Fruit fly (Drosophila melanogaster) whole organism, larva: ENCODE measurements around the gene Gclc.

ENCODE experiments used
- noc ChIP-seq: fragments of 200-800 bp; sonication (Bioruptor generic); optimal IDR thresholded peaks from 3 replicates; lab custom pipeline; 2019; ENCODE audit warnings: missing biosample characterization, mild to moderate bottlenecking, missing genetic modification characterization, moderate library complexity

Gclc gene

dm6 chrX:8107936-8108335 lies 8.0 kb downstream of the Gclc start:
- TF ChIP-seq noc (tag; lab: Kevin White, UChicago), result no peak

DNA sequence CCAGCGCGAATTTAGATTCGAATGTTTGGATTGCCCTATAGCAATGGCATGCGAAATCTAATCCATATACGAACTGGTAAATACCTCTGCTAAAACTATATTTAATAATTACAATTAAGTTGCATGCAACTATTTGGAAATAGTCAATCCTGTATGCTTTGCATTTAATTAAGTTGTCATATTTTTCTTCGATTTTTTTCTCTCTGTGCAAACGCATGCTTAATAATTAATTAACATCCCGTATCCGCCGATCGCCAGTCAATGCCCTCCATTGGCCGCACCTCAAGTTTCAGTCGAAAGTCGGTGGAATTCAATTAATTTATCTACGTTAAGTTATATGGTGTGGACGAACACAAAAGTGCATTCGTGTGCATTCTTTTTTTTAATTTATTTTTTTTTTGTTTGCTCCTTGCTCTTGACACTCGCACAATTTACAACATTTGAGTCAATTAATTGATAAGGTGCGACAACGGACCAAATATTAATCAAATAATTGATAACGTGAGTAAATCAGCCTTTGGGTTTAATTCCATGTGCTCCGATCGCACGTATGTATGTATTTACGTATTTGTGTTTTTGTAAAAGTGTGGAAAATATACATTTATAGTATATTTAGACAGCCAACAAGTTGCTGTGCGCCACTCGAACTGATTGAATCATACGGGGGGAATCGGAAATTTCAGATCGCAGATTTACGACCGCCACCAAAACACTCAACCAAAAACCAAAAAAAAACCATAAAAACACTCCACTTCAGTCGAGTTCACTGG lies 9.5 kb downstream of the Gclc start:
- peak; percentile 34 for TF ChIP-seq noc (tag; lab: Kevin White, UChicago)

- TF ChIP-seq noc (tag; lab: Kevin White, UChicago), result peak; percentile 92
Observed at dm6 chrX:8101479-8102198, 14.3 kb downstream of the Gclc start, which contains the start of gene CG2258. TSS of gene CG2258 (minus strand) at chrX:8102095.

- no peak for TF ChIP-seq noc (tag; lab: Kevin White, UChicago)
Observed at dm6 chrX:8100826-8101079, 15.2 kb downstream of the Gclc start.

DNA sequence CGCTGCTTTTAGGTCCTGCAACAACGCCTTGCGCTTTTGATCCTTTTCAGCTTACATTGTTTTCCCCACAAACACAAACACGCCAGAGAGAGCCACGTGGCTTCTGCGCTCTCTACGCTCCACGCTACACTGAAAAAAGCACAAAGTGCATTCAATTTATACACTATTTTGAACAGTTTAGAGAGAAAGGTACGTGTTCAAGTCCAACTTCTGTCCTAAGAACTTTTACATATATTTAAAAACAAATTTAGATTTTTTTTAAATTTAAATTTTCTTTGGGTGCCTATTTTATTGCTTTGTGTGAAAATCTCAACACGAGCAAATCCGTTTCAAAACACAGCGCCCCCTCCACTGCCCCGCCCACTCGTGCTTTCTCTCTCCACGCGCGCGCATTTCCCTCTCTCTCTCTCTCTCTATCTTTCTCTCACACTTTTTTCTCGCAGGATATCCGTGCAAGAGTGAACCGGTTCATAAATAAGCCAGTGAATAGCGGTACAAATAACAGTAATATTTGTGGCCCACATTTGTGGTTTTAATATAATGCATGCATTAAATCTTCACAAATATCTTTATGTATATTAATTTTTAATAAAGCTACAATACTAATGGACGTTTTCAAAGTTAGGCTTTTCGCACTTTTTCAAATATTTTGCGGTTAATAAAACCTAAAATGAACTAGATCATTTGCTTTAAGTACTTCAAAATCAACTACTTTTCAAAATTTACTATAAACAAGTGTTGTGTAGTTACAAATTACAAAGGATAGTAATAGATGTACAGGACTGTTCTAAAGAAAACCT lies 15.7 kb downstream of the Gclc start:
- TF ChIP-seq noc (tag; lab: Kevin White, UChicago), result peak; percentile 14

DNA sequence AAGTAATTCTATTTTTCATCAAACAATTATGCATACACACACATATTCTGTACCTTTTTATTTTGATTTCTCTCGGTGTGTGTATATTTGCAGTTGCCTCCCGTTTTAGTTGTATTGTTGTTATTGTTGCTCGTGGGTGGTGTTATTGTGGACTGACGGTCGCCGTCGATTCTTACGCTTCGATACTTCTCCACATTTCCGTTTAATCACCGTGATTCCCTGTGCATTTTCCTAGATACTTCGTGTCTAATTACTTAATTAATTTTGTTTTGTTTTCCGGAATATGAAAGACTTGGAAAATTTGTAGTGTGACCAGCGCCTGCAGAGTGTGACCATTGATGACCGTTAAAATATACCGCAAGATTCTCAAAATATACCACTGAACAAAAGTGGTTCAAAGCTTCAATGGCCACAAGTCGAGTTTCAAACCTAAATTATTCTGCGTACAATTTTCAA lies 22.2 kb downstream of the Gclc start, which contains the start of gene UbcE2H:
Gene UbcE2H, minus strand, starts transcription at position 343 of the 456 bp plus-strand sequence.
- no peak for TF ChIP-seq noc (tag; lab: Kevin White, UChicago)

DNA sequence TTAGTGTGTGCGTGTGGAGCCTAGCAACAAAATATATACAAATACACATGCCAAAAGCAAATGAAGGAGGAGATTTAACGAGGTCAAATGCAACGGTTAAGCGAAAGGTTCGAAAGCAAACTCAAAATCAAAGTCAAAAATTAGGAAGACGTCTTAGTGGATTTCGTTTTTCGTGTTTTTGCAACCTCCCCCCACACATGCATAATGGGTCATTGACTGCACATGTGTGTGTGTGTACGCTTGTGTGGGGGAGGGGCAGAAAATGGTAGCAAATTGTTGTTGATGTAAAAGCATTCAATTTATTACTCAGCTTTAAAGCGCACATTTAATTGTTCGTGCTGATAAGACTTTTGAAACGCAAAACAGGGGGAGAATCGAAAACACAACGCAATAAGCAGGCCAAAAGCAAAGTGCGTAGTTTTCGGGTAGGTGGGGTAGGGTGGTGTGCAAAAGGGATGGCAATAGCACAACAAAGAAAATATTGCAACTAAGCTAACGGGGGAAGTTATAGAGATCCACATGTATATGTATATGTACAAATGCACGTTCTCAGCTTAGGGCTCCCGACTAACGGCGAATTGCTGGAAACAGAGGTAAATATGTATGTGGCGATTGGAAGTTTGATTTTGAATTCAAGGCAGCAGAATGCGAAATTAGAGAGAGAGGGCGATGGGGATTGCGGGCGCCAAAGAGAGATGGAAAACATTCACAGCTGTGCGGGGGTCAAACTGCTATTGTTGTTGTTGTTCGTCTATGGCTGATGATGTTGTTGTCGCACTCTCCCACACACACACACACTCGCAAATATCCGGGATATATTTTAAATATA lies 22.8 kb downstream of the Gclc start:
- TF ChIP-seq noc (tag; lab: Kevin White, UChicago), result peak; percentile 6

DNA sequence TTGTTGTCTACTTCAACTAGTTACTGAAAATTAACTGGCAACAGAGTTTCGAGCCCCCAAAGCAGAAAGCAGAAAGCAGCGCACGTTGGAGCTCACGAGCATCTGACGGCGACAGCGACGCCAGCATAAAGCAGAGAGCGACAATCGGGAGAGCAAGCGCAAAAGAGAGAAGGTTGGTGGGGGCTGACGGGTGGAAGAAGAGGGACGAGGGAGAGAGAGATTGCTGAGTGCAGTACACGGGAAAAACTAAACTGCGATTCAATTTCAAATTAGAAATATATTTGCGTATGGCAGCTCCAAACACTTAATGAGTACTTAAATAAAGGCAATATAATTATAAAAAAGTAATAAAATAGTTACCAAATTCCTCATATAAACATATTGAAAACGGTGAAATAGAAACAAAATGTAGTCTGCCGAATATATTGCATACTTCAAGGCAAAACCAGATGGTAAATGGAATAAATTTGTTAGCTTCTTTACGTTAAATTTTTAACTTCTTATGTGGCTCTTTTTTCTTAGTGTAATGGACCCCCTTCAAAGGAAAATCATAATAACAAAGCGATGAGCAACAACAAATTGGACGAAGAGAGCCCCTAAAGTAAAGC lies 23.8 kb downstream of the Gclc start:
- peak; percentile 88 for TF ChIP-seq noc (tag; lab: Kevin White, UChicago)

dm6 chrX:8091017-8091620 lies 24.8 kb downstream of the Gclc start:
- TF ChIP-seq noc (tag; lab: Kevin White, UChicago), result peak; percentile 90

dm6 chrX:8087113-8087512 lies 28.8 kb downstream of the Gclc start, which contains the start of gene CG2256:
TSS of gene CG2256 (minus strand) at chrX:8087213.
- TF ChIP-seq noc (tag; lab: Kevin White, UChicago), result no peak

dm6 chrX:8081427-8082185 lies 34.3 kb downstream of the Gclc start, which contains the start of gene Ldsdh1:
TSS of gene Ldsdh1 (minus strand) at chrX:8081605.
- TF ChIP-seq noc (tag; lab: Kevin White, UChicago), result no peak

dm6 chrX:8080174-8080573 lies 35.8 kb downstream of the Gclc start:
- peak; percentile 36 for TF ChIP-seq noc (tag; lab: Kevin White, UChicago)

- no peak for TF ChIP-seq noc (tag; lab: Kevin White, UChicago)
Observed at dm6 chrX:8075300-8075927, 40.5 kb downstream of the Gclc start, which contains the start of the genes Upf2 and CG1571. TSS of gene Upf2 (minus strand) at chrX:8075466. TSS of gene CG1571 (plus strand) at chrX:8075877.
